Worm (Caenorhabditis elegans) whole organism, L1 larva: ENCODE measurements around the gene hot-4.

Experiments
- C16A3.4 ChIP-seq: fragments of 150-350 bp; optimal IDR thresholded peaks from 2 replicates; lab custom pipeline; 2014; ENCODE audit warnings: missing biosample characterization, missing genetic modification characterization
- aly-2 ChIP-seq: fragments of 150-350 bp; optimal IDR thresholded peaks from 2 replicates; lab custom pipeline; 2014; ENCODE audit warnings: missing biosample characterization, missing genetic modification characterization
- blmp-1 ChIP-seq: fragments of 150-350 bp; optimal IDR thresholded peaks from 2 replicates; lab custom pipeline; 2014; ENCODE audit warnings: missing biosample characterization, missing genetic modification characterization
- ceh-82 ChIP-seq, 3 experiments: fragments of 150-350 bp in 1 of 3; sonication (generic microtip) in 2 of 3; optimal IDR thresholded peaks; 2 replicates each; lab custom pipeline; 2014 to 2017; ENCODE audit warnings: missing biosample characterization in 3 of 3, missing genetic modification characterization in 3 of 3
- ces-1 ChIP-seq: fragments of 150-350 bp; optimal IDR thresholded peaks from 2 replicates; lab custom pipeline; 2014; ENCODE audit warnings: missing biosample characterization, missing genetic modification reagents, missing genetic modification characterization
- dpl-1 ChIP-seq, 3 experiments: fragments of 150-350 bp in 2 of 3; sonication (generic microtip) in 1 of 3; optimal IDR thresholded peaks; 2 replicates each; lab custom pipeline; 2014 to 2017; ENCODE audit warnings: missing biosample characterization in 3 of 3, missing genetic modification characterization in 3 of 3, missing genetic modification reagents in 3 of 3
- dsc-1 ChIP-seq: sonication (generic microtip); optimal IDR thresholded peaks from 2 replicates; lab custom pipeline; 2016; ENCODE audit warnings: mild to moderate bottlenecking, missing genetic modification characterization, missing compliant biosample characterization
- efl-1 ChIP-seq, 4 experiments: fragments of 150-350 bp; optimal IDR thresholded peaks in 3 of 4; peaks in 1 of 4; 1 replicate in 1 of 4; 2 replicates in 3 of 4; lab custom pipeline; 2014; ENCODE audit warnings: missing biosample characterization in 2 of 4, missing genetic modification characterization in 2 of 4, missing genetic modification reagents in 2 of 4
- efl-3 ChIP-seq: fragments of 200-800 bp; sonication (Bioruptor generic); optimal IDR thresholded peaks from 2 replicates; lab custom pipeline; 2018; ENCODE audit warnings: mild to moderate bottlenecking, missing genetic modification characterization, missing compliant biosample characterization
- egl-13 ChIP-seq: sonication (generic microtip); optimal IDR thresholded peaks from 2 replicates; lab custom pipeline; 2016; ENCODE audit warnings: missing genotype, missing genetic modification reagents, missing genetic modification characterization, missing compliant biosample characterization
- elt-2 ChIP-seq: sonication (generic microtip); optimal IDR thresholded peaks from 2 replicates; lab custom pipeline; 2016; ENCODE audit warnings: missing genetic modification characterization, mild to moderate bottlenecking, inconsistent platforms, missing compliant biosample characterization, missing genetic modification reagents
- fkh-10 ChIP-seq: sonication (generic microtip); optimal IDR thresholded peaks from 2 replicates; lab custom pipeline; 2017; ENCODE audit warnings: missing biosample characterization, missing genetic modification reagents, missing genetic modification characterization
- fkh-8 ChIP-seq: sonication (generic microtip); optimal IDR thresholded peaks from 2 replicates; lab custom pipeline; 2016; ENCODE audit warnings: mild to moderate bottlenecking, missing genetic modification characterization, missing compliant biosample characterization
- fos-1 ChIP-seq: fragments of 150-350 bp; optimal IDR thresholded peaks from 2 replicates; lab custom pipeline; 2014; ENCODE audit warnings: missing biosample characterization, missing genetic modification characterization
- grh-1 ChIP-seq: fragments of 200-800 bp; sonication (Bioruptor generic); IDR thresholded peaks from 2 replicates; pipeline ENCODE4 v1.3.6; 2022; ENCODE audit warnings: missing genetic modification reagents, missing genetic modification characterization, missing compliant biosample characterization
- irx-1 ChIP-seq: sonication (generic microtip); optimal IDR thresholded peaks from 2 replicates; lab custom pipeline; 2016; ENCODE audit warnings: missing genetic modification characterization, missing compliant biosample characterization
- jun-1 ChIP-seq: fragments of 150-350 bp; optimal IDR thresholded peaks from 2 replicates; lab custom pipeline; 2014; ENCODE audit warnings: missing biosample characterization, missing genetic modification reagents, missing genetic modification characterization
- lin-13 ChIP-seq: fragments of 150-350 bp; optimal IDR thresholded peaks from 2 replicates; lab custom pipeline; 2014; ENCODE audit warnings: missing biosample characterization, missing genetic modification reagents, missing genetic modification characterization
- lin-14 ChIP-seq: fragments of 200-800 bp; sonication (Bioruptor generic); optimal IDR thresholded peaks from 2 replicates; lab custom pipeline; 2018; ENCODE audit warnings: mild to moderate bottlenecking, missing genetic modification characterization, moderate library complexity, missing compliant biosample characterization
- lin-15B ChIP-seq: fragments of 150-350 bp; sonication (generic microtip); optimal IDR thresholded peaks from 3 replicates; lab custom pipeline; 2014; ENCODE audit warnings: missing biosample characterization, missing genetic modification characterization
- lin-35 ChIP-seq, 2 experiments: fragments of 150-350 bp; optimal IDR thresholded peaks; 2 replicates each; lab custom pipeline; 2014; ENCODE audit warnings: missing biosample characterization in 2 of 2, missing genetic modification characterization in 2 of 2, missing genetic modification reagents in 2 of 2
- lin-39 ChIP-seq: fragments of 150-350 bp; optimal IDR thresholded peaks from 2 replicates; lab custom pipeline; 2014; ENCODE audit warnings: missing biosample characterization, missing genetic modification reagents, missing genetic modification characterization
- mab-9 ChIP-seq: fragments of 200-800 bp; sonication (Bioruptor generic); IDR thresholded peaks from 2 replicates; pipeline ENCODE4 v1.3.6; 2022; ENCODE audit warnings: missing genetic modification reagents, missing genetic modification characterization, missing compliant biosample characterization
- mef-2 ChIP-seq: fragments of 150-350 bp; optimal IDR thresholded peaks from 2 replicates; lab custom pipeline; 2014; ENCODE audit warnings: missing biosample characterization, missing genetic modification characterization
- mep-1 ChIP-seq: fragments of 150-350 bp; optimal IDR thresholded peaks from 2 replicates; lab custom pipeline; 2014; ENCODE audit warnings: missing biosample characterization, missing genetic modification characterization
- nhr-12 ChIP-seq: sonication (generic microtip); optimal IDR thresholded peaks from 2 replicates; lab custom pipeline; 2017; ENCODE audit warnings: missing biosample characterization, missing genetic modification characterization
- nhr-19 ChIP-seq: fragments of 200-800 bp; sonication (Bioruptor generic); conservative IDR thresholded peaks from 2 replicates; pipeline ENCODE4 v1.3.6; 2022; ENCODE audit warnings: missing genetic modification characterization, missing compliant biosample characterization
- nhr-20 ChIP-seq: sonication (generic microtip); optimal IDR thresholded peaks from 2 replicates; lab custom pipeline; 2016; ENCODE audit warnings: mild to moderate bottlenecking, missing genetic modification characterization, missing compliant biosample characterization
- nhr-237 ChIP-seq: fragments of 150-350 bp; optimal IDR thresholded peaks from 2 replicates; lab custom pipeline; 2014; ENCODE audit warnings: missing biosample characterization, missing genetic modification characterization
- nhr-71 ChIP-seq: sonication (generic microtip); optimal IDR thresholded peaks from 2 replicates; lab custom pipeline; 2016; ENCODE audit warnings: mild to moderate bottlenecking, missing genetic modification characterization, moderate library complexity, missing compliant biosample characterization
- nhr-76 ChIP-seq: sonication (generic microtip); optimal IDR thresholded peaks from 2 replicates; lab custom pipeline; 2017; ENCODE audit warnings: missing biosample characterization, missing genetic modification characterization
- nhr-85 ChIP-seq: sonication (generic microtip); peaks from one replicate; lab custom pipeline; 2016; ENCODE audit warnings: missing genetic modification characterization, inconsistent platforms, missing compliant biosample characterization
- nhr-90 ChIP-seq: sonication (generic microtip); optimal IDR thresholded peaks from 2 replicates; lab custom pipeline; 2016; ENCODE audit warnings: mild to moderate bottlenecking, missing genetic modification characterization, missing compliant biosample characterization; ENCODE audit not compliant: poor library complexity
- pag-3 ChIP-seq: sonication (generic microtip); optimal IDR thresholded peaks from 2 replicates; lab custom pipeline; 2017; ENCODE audit warnings: missing genetic modification characterization, mild to moderate bottlenecking, missing compliant biosample characterization, antibody characterized with exemption, borderline replicate concordance; ENCODE audit not compliant: insufficient read depth
- rnt-1 ChIP-seq: sonication (generic microtip); optimal IDR thresholded peaks from 2 replicates; lab custom pipeline; 2016; ENCODE audit warnings: mild to moderate bottlenecking, missing genetic modification characterization, moderate library complexity, missing compliant biosample characterization
- skn-1 ChIP-seq: fragments of 150-350 bp; optimal IDR thresholded peaks from 2 replicates; lab custom pipeline; 2014; ENCODE audit warnings: missing biosample characterization, missing genetic modification characterization
- snu-23 ChIP-seq: sonication (generic microtip); optimal IDR thresholded peaks from 2 replicates; lab custom pipeline; 2016; ENCODE audit warnings: missing genetic modification characterization, missing compliant biosample characterization
- sox-4 ChIP-seq: sonication (generic microtip); optimal IDR thresholded peaks from 2 replicates; lab custom pipeline; 2016; ENCODE audit warnings: missing genetic modification characterization, missing compliant biosample characterization
- swsn-7 ChIP-seq: sonication (generic microtip); optimal IDR thresholded peaks from 2 replicates; lab custom pipeline; 2016; ENCODE audit warnings: missing genetic modification characterization, missing compliant biosample characterization
- tbx-2 ChIP-seq: sonication (generic microtip); optimal IDR thresholded peaks from 2 replicates; lab custom pipeline; 2016; ENCODE audit warnings: missing genetic modification characterization, missing compliant biosample characterization
- unc-62 ChIP-seq: fragments of 150-350 bp; optimal IDR thresholded peaks from 2 replicates; lab custom pipeline; 2014; ENCODE audit warnings: missing biosample characterization, missing genetic modification reagents, missing genetic modification characterization
- xbp-1 ChIP-seq: sonication (generic microtip); optimal IDR thresholded peaks from 2 replicates; lab custom pipeline; 2016; ENCODE audit warnings: missing genetic modification characterization, missing compliant biosample characterization
- ztf-11 ChIP-seq, 2 experiments: sonication (generic microtip); optimal IDR thresholded peaks; 2 replicates each; lab custom pipeline; 2016 to 2017; ENCODE audit warnings: missing genetic modification characterization in 2 of 2, missing biosample characterization in 1 of 2, missing compliant biosample characterization in 1 of 2

The hot-4 gene

ce11 chrIII:6216833-6217466, at the start of gene hot-4:
Gene hot-4, plus strand, starts transcription at chrIII:6217416.
- TF ChIP-seq dpl-1 (GFP tag; optimal IDR thresholded peaks at IDR 0.05; lab: Kevin White, UChicago) (no peak), fkh-8 (tag; lab: Kevin White, UChicago) (no peak), blmp-1 (tag; lab: Kevin White, UChicago) (peak; percentile 34), C16A3.4 (tag; lab: Kevin White, UChicago) (no peak), swsn-7 (tag; lab: Kevin White, UChicago) (no peak), nhr-76 (tag; lab: Kevin White, UChicago) (no peak)

ce11 chrIII:6168497-6169227, 48.6 kb upstream of the hot-4 start, which contains the start of gene efk-1:
Gene efk-1, minus strand, starts transcription at chrIII:6168547.
- no peak for TF ChIP-seq egl-13 (tag; lab: Kevin White, UChicago)
- TF ChIP-seq lin-14 (GFP tag; lab: Kevin White, UChicago), result peak; percentile 8
- TF ChIP-seq mep-1 (tag; lab: Kevin White, UChicago), result peak; percentile 7
- no peak for TF ChIP-seq nhr-85 (tag; lab: Kevin White, UChicago)
- no peak for TF ChIP-seq efl-1 (optimal IDR thresholded peaks at IDR 0.05; lab: Kevin White, UChicago)
- TF ChIP-seq efl-1 (GFP tag; optimal IDR thresholded peaks at IDR 0.05 in 1 of 2; lab: Kevin White, UChicago), result peak in 1 of 2 experiments; percentile 26
- peak; percentile 1 for TF ChIP-seq C16A3.4 (tag; lab: Kevin White, UChicago)
- TF ChIP-seq lin-35 (GFP tag; optimal IDR thresholded peaks at IDR 0.05; lab: Kevin White, UChicago), result peak in 1 of 2 experiments; percentile 45

ce11 chrIII:6170038-6170437, 47.2 kb upstream of the hot-4 start:
- TF ChIP-seq nhr-19 (GFP tag; lab: Robert Waterston, UW) (peak; percentile 36), nhr-90 (tag; lab: Kevin White, UChicago) (no peak), irx-1 (no peak), lin-35 (GFP tag; optimal IDR thresholded peaks at IDR 0.05; lab: Kevin White, UChicago) (peak in 1 of 2 experiments; percentile 34), lin-13 (no peak), aly-2 (tag; lab: Kevin White, UChicago) (peak; percentile 2), mef-2 (tag; lab: Kevin White, UChicago) (no peak), nhr-20 (tag; lab: Kevin White, UChicago) (peak; percentile 60), fkh-10 (no peak), sox-4 (tag; lab: Kevin White, UChicago) (no peak), lin-14 (GFP tag; lab: Kevin White, UChicago) (peak; percentile 84), snu-23 (GFP tag; lab: Kevin White, UChicago) (peak; percentile 76), elt-2 (tag; lab: Kevin White, UChicago) (no peak), skn-1 (tag; lab: Kevin White, UChicago) (peak; percentile 29), swsn-7 (tag; lab: Kevin White, UChicago) (peak; percentile 40), rnt-1 (tag; lab: Kevin White, UChicago) (peak; percentile 70), efl-3 (GFP tag; lab: Kevin White, UChicago) (no peak), tbx-2 (no peak), mab-9 (no peak), C16A3.4 (tag; lab: Kevin White, UChicago) (no peak), nhr-237 (tag; lab: Kevin White, UChicago) (no peak), nhr-12 (tag; lab: Kevin White, UChicago) (no peak), jun-1 (tag; lab: Kevin White, UChicago) (no peak), ztf-11 (tag; optimal IDR thresholded peaks at IDR 0.05; lab: Kevin White, UChicago) (no peak), xbp-1 (tag; lab: Kevin White, UChicago) (peak; percentile 3), dpl-1 (GFP tag; optimal IDR thresholded peaks at IDR 0.05; lab: Kevin White, UChicago) (peak in 1 of 3 experiments; percentile 26), nhr-85 (tag; lab: Kevin White, UChicago) (peak; percentile 67), grh-1 (GFP tag; lab: Robert Waterston, UW) (no peak), ces-1 (no peak), efl-1 (optimal IDR thresholded peaks at IDR 0.05; lab: Kevin White, UChicago) (peak; percentile 25 to 30), efl-1 (GFP tag; optimal IDR thresholded peaks at IDR 0.05 in 1 of 2; lab: Kevin White, UChicago) (peak; percentile 8 to 29), lin-39 (no peak), nhr-71 (tag; lab: Kevin White, UChicago) (peak; percentile 72), dsc-1 (peak; percentile 10), blmp-1 (tag; lab: Kevin White, UChicago) (peak; percentile 85), ceh-82 (tag; optimal IDR thresholded peaks at IDR 0.05; lab: Kevin White, UChicago) (peak in 2 of 3 experiments; percentile 5 to 67), fos-1 (peak; percentile 25), unc-62 (no peak), pag-3 (no peak), lin-15B (tag; lab: Kevin White, UChicago) (no peak)
